Worm (Caenorhabditis elegans) whole organism, L4/young adult: ENCODE measurements around the gene ztf-18.

Source experiments
- W03F9.2 ChIP-seq: fragments of 150-350 bp; optimal IDR thresholded peaks from 2 replicates; lab custom pipeline; 2014; ENCODE audit warnings: missing biosample characterization, missing genetic modification characterization
- dao-5 ChIP-seq: sonication (generic microtip); optimal IDR thresholded peaks from 2 replicates; lab custom pipeline; 2016; ENCODE audit warnings: missing genotype, missing genetic modification characterization, moderate library complexity, missing compliant biosample characterization
- him-1 ChIP-seq: sonication (generic microtip); optimal IDR thresholded peaks from 2 replicates; lab custom pipeline; 2016; ENCODE audit warnings: missing genotype, missing genetic modification reagents, missing genetic modification characterization, missing compliant biosample characterization

ce11 chrIII:907990-908389 is 12.5 kb upstream of the ztf-18 start:
- TF ChIP-seq him-1 (tag; lab: Kevin White, UChicago) (no peak), dao-5 (tag; lab: Kevin White, UChicago) (no peak), W03F9.2 (tag; lab: Kevin White, UChicago) (no peak)
